Worm (Caenorhabditis elegans): ENCODE data around the gene cyn-8.

- TF ChIP-seq nhr-76 (tag; optimal IDR thresholded peaks at IDR 0.05) (no peak), ZK546.5 (tag; optimal IDR thresholded peaks at IDR 0.05) (no peak), zag-1 (tag; optimal IDR thresholded peaks at IDR 0.05) (no peak), egl-27 (tag; optimal IDR thresholded peaks at IDR 0.05) (no peak), fos-1 (tag; optimal IDR thresholded peaks at IDR 0.05) (no peak), nfya-1 (tag; optimal IDR thresholded peaks at IDR 0.05; ENCODE audit: insufficient read depth) (no peak)
These were observed 28.9 kb upstream of the cyn-8 start for ce11 chrX:8882162-8882561.

Data from whole organism, L3 larva.